Worm (Caenorhabditis elegans): ENCODE data around the gene F41C3.11.

ce11 chrII:4710120-4710519 is 23.6 kb downstream of the F41C3.11 start, which contains the start of gene tag-151:
- TF ChIP-seq B0310.2 (tag; optimal IDR thresholded peaks at IDR 0.05), result no peak
- no peak for TF ChIP-seq flt-1 (GFP tag; IDR thresholded peaks at IDR 0.05)
- no peak for TF ChIP-seq F13C5.2 (tag; optimal IDR thresholded peaks at IDR 0.05)
- no peak for TF ChIP-seq hmg-4 (GFP tag; optimal IDR thresholded peaks at IDR 0.05)
- no peak for TF ChIP-seq hnd-1 (tag; optimal IDR thresholded peaks at IDR 0.05)
- TF ChIP-seq tbx-37 (GFP tag; conservative IDR thresholded peaks at IDR 0.05), result no peak
- TF ChIP-seq ama-1 (optimal IDR thresholded peaks at IDR 0.05), result no peak
- TF ChIP-seq scrt-1 (GFP tag; IDR thresholded peaks at IDR 0.05), result no peak
- no peak for TF ChIP-seq ceh-13 (GFP tag; optimal IDR thresholded peaks at IDR 0.05)
- TF ChIP-seq ets-7 (tag; optimal IDR thresholded peaks at IDR 0.05), result no peak

All from whole organism, early embryonic.